Worm (Caenorhabditis elegans) whole organism, L1 larva: ENCODE data around the gene spp-13.

Source experiments
- alr-1 ChIP-seq: fragments of 200-800 bp; sonication (Bioruptor generic); optimal IDR thresholded peaks from 2 replicates; lab custom pipeline; 2018; ENCODE audit warnings: borderline replicate concordance, mild to moderate bottlenecking, missing genetic modification characterization, missing compliant biosample characterization
- aly-2 ChIP-seq: fragments of 150-350 bp; optimal IDR thresholded peaks from 2 replicates; lab custom pipeline; 2014; ENCODE audit warnings: missing biosample characterization, missing genetic modification characterization
- blmp-1 ChIP-seq: fragments of 150-350 bp; optimal IDR thresholded peaks from 2 replicates; lab custom pipeline; 2014; ENCODE audit warnings: missing biosample characterization, missing genetic modification characterization
- irx-1 ChIP-seq: sonication (generic microtip); optimal IDR thresholded peaks from 2 replicates; lab custom pipeline; 2016; ENCODE audit warnings: missing genetic modification characterization, missing compliant biosample characterization
- nhr-20 ChIP-seq: sonication (generic microtip); optimal IDR thresholded peaks from 2 replicates; lab custom pipeline; 2016; ENCODE audit warnings: mild to moderate bottlenecking, missing genetic modification characterization, missing compliant biosample characterization
- nhr-237 ChIP-seq: fragments of 150-350 bp; optimal IDR thresholded peaks from 2 replicates; lab custom pipeline; 2014; ENCODE audit warnings: missing biosample characterization, missing genetic modification characterization
- nhr-28 ChIP-seq: fragments of 150-350 bp; optimal IDR thresholded peaks from 2 replicates; lab custom pipeline; 2014; ENCODE audit warnings: missing biosample characterization, missing genetic modification characterization
- nhr-84 ChIP-seq: sonication (generic microtip); optimal IDR thresholded peaks from 2 replicates; lab custom pipeline; 2017; ENCODE audit warnings: missing biosample characterization, missing genetic modification characterization
- sptf-1 ChIP-seq: fragments of 150-350 bp; optimal IDR thresholded peaks from 2 replicates; lab custom pipeline; 2014; ENCODE audit warnings: missing biosample characterization, missing genetic modification characterization
- zip-4 ChIP-seq: fragments of 200-800 bp; sonication (Bioruptor generic); optimal IDR thresholded peaks from 2 replicates; lab custom pipeline; 2018; ENCODE audit warnings: mild to moderate bottlenecking, missing genetic modification characterization, moderate library complexity, missing compliant biosample characterization

ce11 chrX:8432361-8432760 lies 14.0 kb upstream of the spp-13 start, which contains the start of gene kin-9:
- TF ChIP-seq alr-1 (tag; lab: Kevin White, UChicago), result no peak
- TF ChIP-seq sptf-1 (tag; lab: Kevin White, UChicago), result no peak
- TF ChIP-seq aly-2 (tag; lab: Kevin White, UChicago), result no peak
- TF ChIP-seq nhr-84, result no peak
- no peak for TF ChIP-seq nhr-237 (tag; lab: Kevin White, UChicago)
- no peak for TF ChIP-seq nhr-20 (tag; lab: Kevin White, UChicago)
- TF ChIP-seq irx-1 (tag; lab: Kevin White, UChicago), result no peak
- no peak for TF ChIP-seq blmp-1 (tag; lab: Kevin White, UChicago)
- TF ChIP-seq zip-4, result no peak
- no peak for TF ChIP-seq nhr-28
